Worm (Caenorhabditis elegans) whole organism, early embryonic: ENCODE measurements around the gene F46F3.3.

Experiments used
- B0310.2 ChIP-seq: sonication (generic microtip); optimal IDR thresholded peaks from 2 replicates; lab custom pipeline; 2016; ENCODE audit warnings: mild to moderate bottlenecking, missing genetic modification characterization, missing compliant biosample characterization
- F13C5.2 ChIP-seq: sonication (generic microtip); optimal IDR thresholded peaks from 2 replicates; lab custom pipeline; 2017; ENCODE audit warnings: mild to moderate bottlenecking, missing genetic modification characterization, inconsistent platforms, missing compliant biosample characterization
- aly-1 ChIP-seq: sonication (generic microtip); optimal IDR thresholded peaks from 2 replicates; lab custom pipeline; 2016; ENCODE audit warnings: missing genetic modification characterization, missing compliant biosample characterization
- ama-1 ChIP-seq: fragments of 150-350 bp; optimal IDR thresholded peaks from 2 replicates; lab custom pipeline; 2014
- ceh-13 ChIP-seq: fragments of 200-800 bp; sonication (Bioruptor generic); optimal IDR thresholded peaks from 2 replicates; lab custom pipeline; 2018; ENCODE audit warnings: mild to moderate bottlenecking, missing genetic modification characterization, missing compliant biosample characterization
- ceh-36 ChIP-seq: sonication (generic microtip); optimal IDR thresholded peaks from 2 replicates; lab custom pipeline; 2016; ENCODE audit warnings: missing genetic modification characterization, inconsistent platforms, missing compliant biosample characterization
- ets-7 ChIP-seq: sonication (generic microtip); optimal IDR thresholded peaks from 2 replicates; lab custom pipeline; 2016; ENCODE audit warnings: missing genotype, missing genetic modification characterization, missing compliant biosample characterization
- flt-1 ChIP-seq: fragments of 200-800 bp; sonication (Bioruptor generic); IDR thresholded peaks from 2 replicates; pipeline ENCODE4 v1.3.6; 2022; ENCODE audit warnings: missing genetic modification characterization, missing compliant biosample characterization
- hmbx-1 ChIP-seq: sonication (generic microtip); optimal IDR thresholded peaks from 2 replicates; lab custom pipeline; 2016; ENCODE audit warnings: mild to moderate bottlenecking, missing genetic modification characterization, missing compliant biosample characterization
- hmg-4 ChIP-seq: fragments of 200-800 bp; sonication (Bioruptor generic); optimal IDR thresholded peaks from 2 replicates; lab custom pipeline; 2018; ENCODE audit warnings: mild to moderate bottlenecking, missing genetic modification characterization, missing compliant biosample characterization
- hnd-1 ChIP-seq: sonication (generic microtip); optimal IDR thresholded peaks from 2 replicates; lab custom pipeline; 2016; ENCODE audit warnings: missing genetic modification characterization, missing compliant biosample characterization
- pes-1 ChIP-seq: fragments of 200-800 bp; sonication (Bioruptor generic); IDR thresholded peaks from 2 replicates; pipeline ENCODE4 v1.3.6; 2022; ENCODE audit warnings: missing genetic modification reagents, missing genetic modification characterization, missing compliant biosample characterization
- scrt-1 ChIP-seq: fragments of 200-800 bp; sonication (Bioruptor generic); IDR thresholded peaks from 2 replicates; pipeline ENCODE4 v1.3.6; 2022; ENCODE audit warnings: missing genetic modification characterization, missing compliant biosample characterization
- sea-1 ChIP-seq: fragments of 200-800 bp; sonication (Bioruptor generic); conservative IDR thresholded peaks from 2 replicates; pipeline ENCODE4 v1.3.6; 2022; ENCODE audit warnings: missing genetic modification characterization, missing compliant biosample characterization
- tbx-11 ChIP-seq: fragments of 200-800 bp; sonication (Bioruptor generic); IDR thresholded peaks from 2 replicates; pipeline ENCODE4 v1.3.6; 2022; ENCODE audit warnings: missing genetic modification characterization, missing compliant biosample characterization
- tbx-37 ChIP-seq: fragments of 200-800 bp; sonication (Bioruptor generic); conservative IDR thresholded peaks from 2 replicates; pipeline ENCODE4 v1.3.6; 2022; ENCODE audit warnings: missing genetic modification reagents, missing genetic modification characterization, missing compliant biosample characterization
- tra-4 ChIP-seq: sonication (generic microtip); optimal IDR thresholded peaks from 2 replicates; lab custom pipeline; 2017; ENCODE audit warnings: missing genetic modification characterization, missing compliant biosample characterization

The F46F3.3 gene

DNA sequence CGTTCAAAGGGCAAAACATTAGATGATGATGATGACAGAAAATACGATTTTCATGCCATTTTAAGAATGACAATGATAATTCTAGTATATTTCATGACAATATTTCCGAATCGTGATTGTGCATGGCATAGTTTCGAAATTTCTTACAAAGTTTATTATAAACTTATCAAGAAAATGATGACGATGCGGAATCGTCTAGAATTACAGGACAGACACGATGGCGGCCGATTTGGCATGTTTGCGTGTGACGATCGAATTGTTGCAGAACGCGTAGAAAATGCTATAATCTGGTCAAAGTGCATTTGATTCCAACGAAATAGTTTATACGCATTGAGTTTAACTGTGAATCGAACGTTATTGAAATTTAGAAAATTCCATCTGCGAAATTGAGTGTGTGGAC lies 18.0 kb upstream of the F46F3.3 start:
- TF ChIP-seq hnd-1 (tag; lab: Kevin White, UChicago): no peak
- no peak for TF ChIP-seq F13C5.2 (tag; lab: Kevin White, UChicago)
- no peak for TF ChIP-seq ama-1 (lab: Kevin White, UChicago)
- no peak for TF ChIP-seq ceh-13 (GFP tag; lab: Kevin White, UChicago)
- TF ChIP-seq ceh-36 (tag; lab: Kevin White, UChicago): no peak
- no peak for TF ChIP-seq pes-1 (GFP tag; lab: Robert Waterston, UW)
- no peak for TF ChIP-seq hmg-4 (GFP tag; lab: Kevin White, UChicago)
- no peak for TF ChIP-seq tbx-11 (GFP tag; lab: Robert Waterston, UW)
- no peak for TF ChIP-seq tra-4 (tag; lab: Kevin White, UChicago)
- no peak for TF ChIP-seq scrt-1 (GFP tag; lab: Robert Waterston, UW)
- TF ChIP-seq hmbx-1: no peak
- TF ChIP-seq ets-7: no peak
- no peak for TF ChIP-seq tbx-37 (GFP tag; lab: Robert Waterston, UW)
- TF ChIP-seq B0310.2 (tag; lab: Kevin White, UChicago): no peak

DNA sequence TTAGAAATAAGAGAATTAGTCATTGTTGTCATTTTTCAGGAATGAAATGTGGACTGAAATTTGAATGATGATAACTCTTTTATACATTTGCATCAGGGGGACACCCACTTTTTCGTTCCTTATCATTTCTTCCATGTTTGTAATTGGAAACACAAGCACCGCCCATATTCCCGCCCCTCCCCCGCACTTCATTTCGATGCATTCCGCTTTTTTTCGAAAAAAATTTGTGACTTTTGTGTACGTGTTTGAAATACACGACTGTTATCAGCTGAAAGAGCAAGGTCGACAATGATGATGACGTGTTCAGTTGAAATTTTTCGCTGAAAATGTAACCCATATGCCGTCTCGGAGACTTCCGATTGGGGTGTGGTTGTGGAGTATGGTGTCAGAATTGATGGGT lies 16.6 kb upstream of the F46F3.3 start, which contains the start of gene zip-10:
TSS of gene zip-10 (minus strand) at position 43 of the 400 bp plus-strand sequence.
- no peak for TF ChIP-seq hmbx-1
- TF ChIP-seq tbx-37 (GFP tag; lab: Robert Waterston, UW): no peak
- no peak for TF ChIP-seq pes-1 (GFP tag; lab: Robert Waterston, UW)
- no peak for TF ChIP-seq sea-1
- no peak for TF ChIP-seq B0310.2 (tag; lab: Kevin White, UChicago)
- no peak for TF ChIP-seq hnd-1 (tag; lab: Kevin White, UChicago)
- no peak for TF ChIP-seq ceh-36 (tag; lab: Kevin White, UChicago)
- TF ChIP-seq aly-1 (tag; lab: Kevin White, UChicago): no peak
- no peak for TF ChIP-seq ets-7
- no peak for TF ChIP-seq F13C5.2 (tag; lab: Kevin White, UChicago)
- TF ChIP-seq flt-1 (GFP tag; lab: Robert Waterston, UW): no peak
- TF ChIP-seq tra-4 (tag; lab: Kevin White, UChicago): no peak
- TF ChIP-seq tbx-11 (GFP tag; lab: Robert Waterston, UW): no peak
- no peak for TF ChIP-seq hmg-4 (GFP tag; lab: Kevin White, UChicago)
- TF ChIP-seq ceh-13 (GFP tag; lab: Kevin White, UChicago): no peak
- no peak for TF ChIP-seq scrt-1 (GFP tag; lab: Robert Waterston, UW)
- TF ChIP-seq ama-1 (lab: Kevin White, UChicago): no peak

DNA sequence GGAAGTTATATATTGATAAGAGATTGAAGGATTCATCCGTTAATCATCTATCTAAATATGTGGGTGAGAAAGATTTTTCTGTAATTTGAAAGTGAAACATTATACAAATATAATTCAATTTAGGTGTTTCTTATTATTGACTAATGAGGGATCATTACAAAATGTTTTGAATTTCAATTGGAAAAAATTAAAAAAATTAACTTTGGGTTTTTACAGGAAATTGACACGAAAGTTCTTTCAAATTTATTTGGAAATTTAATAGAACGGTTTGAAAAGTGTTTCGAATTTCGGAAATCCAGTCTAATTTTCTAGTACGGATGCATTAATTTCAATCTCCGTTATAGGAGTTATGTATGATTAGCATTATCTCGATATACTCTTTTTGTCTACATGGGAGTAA lies 14.2 kb upstream of the F46F3.3 start:
- TF ChIP-seq ama-1 (lab: Kevin White, UChicago): no peak
- no peak for TF ChIP-seq pes-1 (GFP tag; lab: Robert Waterston, UW)
- TF ChIP-seq ceh-36 (tag; lab: Kevin White, UChicago): no peak
- no peak for TF ChIP-seq flt-1 (GFP tag; lab: Robert Waterston, UW)
- no peak for TF ChIP-seq B0310.2 (tag; lab: Kevin White, UChicago)
- no peak for TF ChIP-seq tra-4 (tag; lab: Kevin White, UChicago)
- no peak for TF ChIP-seq hmbx-1
- no peak for TF ChIP-seq scrt-1 (GFP tag; lab: Robert Waterston, UW)
- no peak for TF ChIP-seq hnd-1 (tag; lab: Kevin White, UChicago)
- no peak for TF ChIP-seq F13C5.2 (tag; lab: Kevin White, UChicago)
- TF ChIP-seq tbx-37 (GFP tag; lab: Robert Waterston, UW): no peak
- TF ChIP-seq sea-1: no peak
- TF ChIP-seq ceh-13 (GFP tag; lab: Kevin White, UChicago): no peak
- TF ChIP-seq hmg-4 (GFP tag; lab: Kevin White, UChicago): no peak
- TF ChIP-seq ets-7: no peak
- TF ChIP-seq tbx-11 (GFP tag; lab: Robert Waterston, UW): no peak
- TF ChIP-seq aly-1 (tag; lab: Kevin White, UChicago): no peak

DNA sequence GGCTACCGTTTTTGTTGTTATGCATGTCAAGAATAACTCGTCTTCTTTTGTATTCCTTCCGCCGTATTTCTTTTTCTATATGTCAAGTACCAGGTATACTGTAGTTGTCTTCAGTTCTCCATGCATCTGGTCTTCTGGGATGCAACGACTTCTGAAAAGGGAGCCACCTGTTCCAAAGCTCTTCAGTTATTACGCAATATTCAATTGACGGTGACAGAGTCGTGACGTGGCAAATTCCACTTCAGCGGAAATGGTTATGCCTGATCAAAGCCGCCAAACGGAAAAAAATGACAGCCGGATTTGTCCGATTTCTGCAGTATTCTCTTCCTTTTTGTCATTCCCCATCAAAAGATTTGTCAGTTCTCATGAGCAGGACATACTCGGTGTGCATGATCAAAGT lies 10.8 kb upstream of the F46F3.3 start:
- TF ChIP-seq F13C5.2 (tag; lab: Kevin White, UChicago) (no peak), hnd-1 (tag; lab: Kevin White, UChicago) (no peak), tbx-11 (GFP tag; lab: Robert Waterston, UW) (no peak), ama-1 (lab: Kevin White, UChicago) (no peak), scrt-1 (GFP tag; lab: Robert Waterston, UW) (no peak), flt-1 (GFP tag; lab: Robert Waterston, UW) (no peak), ceh-13 (GFP tag; lab: Kevin White, UChicago) (no peak), pes-1 (GFP tag; lab: Robert Waterston, UW) (no peak), sea-1 (no peak), ets-7 (no peak)

DNA sequence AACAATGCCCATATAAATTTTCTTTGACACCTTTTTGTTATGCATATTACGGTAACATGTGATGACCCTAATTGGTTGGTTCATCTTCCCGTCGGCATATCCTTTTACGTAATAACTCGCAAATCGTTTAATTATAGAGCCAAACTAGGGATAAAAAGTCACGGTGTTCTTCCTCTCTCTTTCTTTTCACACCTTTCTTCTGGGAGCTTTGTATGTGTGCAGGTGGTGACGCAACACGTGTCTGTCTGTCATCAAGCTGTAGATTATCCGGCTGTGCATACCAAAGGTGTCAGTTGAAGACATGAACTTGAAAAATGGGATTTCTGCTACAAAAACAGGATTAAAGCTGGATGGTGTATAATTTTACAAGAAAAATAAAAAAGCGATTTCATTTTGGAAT lies 6.7 kb upstream of the F46F3.3 start:
- TF ChIP-seq tbx-11 (GFP tag; lab: Robert Waterston, UW) (no peak), ceh-36 (tag; lab: Kevin White, UChicago) (peak; percentile 15), flt-1 (GFP tag; lab: Robert Waterston, UW) (no peak)

DNA sequence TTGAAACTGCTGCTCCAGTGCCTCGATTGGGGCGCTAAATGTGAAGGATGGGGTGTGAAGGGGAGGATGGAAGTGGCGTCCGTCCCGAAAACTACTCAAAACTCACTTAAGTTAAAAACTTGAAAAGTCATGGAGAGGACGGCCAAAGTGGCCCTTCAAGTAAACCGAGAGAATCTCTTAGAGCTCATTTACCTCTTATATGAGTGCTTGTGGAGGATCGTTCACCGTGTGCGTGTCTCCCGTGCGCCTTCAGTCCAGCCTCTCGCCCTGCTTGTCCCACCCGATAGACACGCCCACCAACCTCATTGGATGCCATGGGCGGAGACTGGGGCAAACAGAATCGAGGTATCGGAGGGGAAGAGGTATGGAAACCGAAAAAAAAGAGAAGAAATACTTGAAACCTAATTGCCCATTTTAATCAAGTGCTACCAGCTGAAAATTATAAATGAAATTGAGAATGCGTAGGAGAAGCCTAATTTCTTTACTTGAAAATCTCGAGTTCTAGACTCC lies 2.3 kb upstream of the F46F3.3 start, which contains the start of gene ceh-27:
TSS of gene ceh-27 (minus strand) at position 228 of the 510 bp plus-strand sequence.
- TF ChIP-seq scrt-1 (GFP tag; lab: Robert Waterston, UW) (no peak), tbx-37 (GFP tag; lab: Robert Waterston, UW) (no peak), hnd-1 (tag; lab: Kevin White, UChicago) (no peak), tbx-11 (GFP tag; lab: Robert Waterston, UW) (no peak), sea-1 (no peak), ceh-36 (tag; lab: Kevin White, UChicago) (no peak), pes-1 (GFP tag; lab: Robert Waterston, UW) (no peak), ceh-13 (GFP tag; lab: Kevin White, UChicago) (no peak), ets-7 (no peak), tra-4 (tag; lab: Kevin White, UChicago) (no peak), hmg-4 (GFP tag; lab: Kevin White, UChicago) (no peak)

DNA sequence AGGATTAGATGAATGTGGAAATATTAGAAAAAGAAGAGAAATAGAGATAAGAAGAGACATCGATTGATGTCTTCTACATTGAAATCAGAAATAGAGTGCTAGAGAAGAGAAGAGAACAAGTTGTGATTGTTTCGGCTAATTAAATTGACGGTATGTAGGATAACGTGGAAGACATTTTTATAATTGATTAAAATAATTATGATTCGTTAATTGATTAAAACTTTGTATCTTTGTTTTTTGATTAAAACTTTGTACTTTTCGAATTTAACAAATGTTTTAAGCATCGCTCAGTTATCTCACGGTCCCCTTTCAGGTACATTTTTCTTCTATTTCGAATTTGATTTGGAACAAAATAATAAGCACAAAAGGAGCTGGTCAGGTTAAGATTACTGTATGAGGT lies 5.2 kb downstream of the F46F3.3 start, which contains the start of gene lgc-44:
TSS of gene lgc-44 (minus strand) at position 101 of the 400 bp plus-strand sequence.
- TF ChIP-seq F13C5.2 (tag; lab: Kevin White, UChicago) (no peak), hmg-4 (GFP tag; lab: Kevin White, UChicago) (no peak), hmbx-1 (no peak), tra-4 (tag; lab: Kevin White, UChicago) (no peak), tbx-37 (GFP tag; lab: Robert Waterston, UW) (no peak), B0310.2 (tag; lab: Kevin White, UChicago) (no peak), ceh-36 (tag; lab: Kevin White, UChicago) (no peak), ets-7 (no peak), ama-1 (lab: Kevin White, UChicago) (no peak), sea-1 (no peak), flt-1 (GFP tag; lab: Robert Waterston, UW) (no peak), aly-1 (tag; lab: Kevin White, UChicago) (no peak), hnd-1 (tag; lab: Kevin White, UChicago) (no peak), pes-1 (GFP tag; lab: Robert Waterston, UW) (no peak), tbx-11 (GFP tag; lab: Robert Waterston, UW) (no peak), ceh-13 (GFP tag; lab: Kevin White, UChicago) (no peak), scrt-1 (GFP tag; lab: Robert Waterston, UW) (no peak)
